Fruit fly (Drosophila melanogaster) whole organism, embryonic: ENCODE measurements around the gene Tsp29Fa.
A peak's percentile ranks its signal among the peaks of the same experiment; 100 is the strongest.

Source experiments
- Antp ChIP-seq: fragments of 200-800 bp; sonication (Bioruptor generic); optimal IDR thresholded peaks from 3 replicates; lab custom pipeline; 2016; ENCODE audit warnings: missing biosample characterization, missing genetic modification characterization
- Asciz ChIP-seq: fragments of 200-800 bp; sonication (Bioruptor generic); optimal IDR thresholded peaks from 2 replicates; lab custom pipeline; 2017; ENCODE audit warnings: missing biosample characterization, mild to moderate bottlenecking, missing genetic modification characterization, missing genetic modification reagents
- Blimp-1 ChIP-seq: fragments of 200-800 bp; sonication (Bioruptor generic); optimal IDR thresholded peaks from 3 replicates; lab custom pipeline; 2018; ENCODE audit warnings: missing biosample characterization, missing genetic modification characterization, mild to moderate bottlenecking, moderate library complexity, missing genetic modification reagents
- CG1233 ChIP-seq: fragments of 200-800 bp; sonication (Bioruptor generic); optimal IDR thresholded peaks from 4 replicates; lab custom pipeline; 2018; ENCODE audit warnings: missing biosample characterization, mild to moderate bottlenecking, missing genetic modification characterization
- CG13624 ChIP-seq: fragments of 200-800 bp; sonication (Bioruptor generic); optimal IDR thresholded peaks from 2 replicates; lab custom pipeline; 2016; ENCODE audit warnings: missing biosample characterization, missing genetic modification characterization
- CG14014 ChIP-seq: fragments of 200-800 bp; sonication (Bioruptor generic); IDR thresholded peaks from 2 replicates; pipeline ENCODE4 v1.3.6; 2022; ENCODE audit warnings: missing biosample characterization, missing genetic modification characterization
- CG16813 ChIP-seq: fragments of 200-800 bp; sonication (Bioruptor generic); IDR thresholded peaks from 3 replicates; pipeline ENCODE4 v1.3.6; 2022; ENCODE audit warnings: missing biosample characterization, missing genetic modification characterization; ENCODE audit not compliant: partially characterized antibody
- CG1832 ChIP-seq: fragments of 200-800 bp; sonication (Bioruptor generic); optimal IDR thresholded peaks from 2 replicates; lab custom pipeline; 2017; ENCODE audit warnings: missing biosample characterization, mild to moderate bottlenecking, missing genetic modification characterization, inconsistent platforms
- CG31441 ChIP-seq: fragments of 200-800 bp; sonication (Bioruptor generic); IDR thresholded peaks from 2 replicates; pipeline ENCODE4 v1.3.6; 2022; ENCODE audit warnings: missing biosample characterization, missing genetic modification characterization
- CG3847 ChIP-seq: fragments of 200-800 bp; sonication (Bioruptor generic); IDR thresholded peaks from 2 replicates; pipeline ENCODE4 v1.3.6; 2022; ENCODE audit warnings: missing biosample characterization, missing genetic modification characterization
- CG42726 ChIP-seq: fragments of 200-800 bp; sonication (Bioruptor generic); IDR thresholded peaks from 2 replicates; pipeline ENCODE4 v1.3.6; 2022; ENCODE audit warnings: missing biosample characterization, missing genetic modification characterization; ENCODE audit not compliant: partially characterized antibody
- CG4424 ChIP-seq: fragments of 200-800 bp; sonication (Bioruptor generic); optimal IDR thresholded peaks from 3 replicates; lab custom pipeline; 2016; ENCODE audit warnings: missing biosample characterization, missing genetic modification characterization
- CG4730 ChIP-seq: fragments of 200-800 bp; sonication (Bioruptor generic); IDR thresholded peaks from 2 replicates; pipeline ENCODE4 v1.3.6; 2022; ENCODE audit warnings: missing biosample characterization, missing genetic modification characterization
- CG4820 ChIP-seq: fragments of 200-800 bp; sonication (Bioruptor generic); optimal IDR thresholded peaks from 3 replicates; lab custom pipeline; 2016; ENCODE audit warnings: missing biosample characterization, missing genetic modification characterization
- CG6854 ChIP-seq: fragments of 200-800 bp; sonication (Bioruptor generic); optimal IDR thresholded peaks from 3 replicates; lab custom pipeline; 2017; ENCODE audit warnings: missing biosample characterization, mild to moderate bottlenecking, missing genetic modification characterization
- CG7786 ChIP-seq: fragments of 200-800 bp; sonication (Bioruptor generic); optimal IDR thresholded peaks from 2 replicates; lab custom pipeline; 2016; ENCODE audit warnings: missing biosample characterization, missing genetic modification characterization
- CG7963 ChIP-seq: fragments of 200-800 bp; sonication (Bioruptor generic); IDR thresholded peaks from 3 replicates; pipeline ENCODE4 v1.3.6; 2022; ENCODE audit warnings: missing biosample characterization, missing genetic modification characterization; ENCODE audit not compliant: partially characterized antibody
- CG8944 ChIP-seq: fragments of 200-800 bp; sonication (Bioruptor generic); optimal IDR thresholded peaks from 3 replicates; lab custom pipeline; 2016; ENCODE audit warnings: missing biosample characterization, missing genetic modification characterization
- CrebB ChIP-seq: fragments of 200-800 bp; sonication (Bioruptor generic); optimal IDR thresholded peaks from 3 replicates; lab custom pipeline; 2018; ENCODE audit warnings: missing biosample characterization, mild to moderate bottlenecking, missing genetic modification characterization
- Dp ChIP-seq: fragments of 200-800 bp; sonication (Bioruptor generic); optimal IDR thresholded peaks from 2 replicates; lab custom pipeline; 2018; ENCODE audit warnings: missing biosample characterization, mild to moderate bottlenecking, missing genetic modification characterization, moderate library complexity
- ERR ChIP-seq: fragments of 200-800 bp; sonication (Bioruptor generic); optimal IDR thresholded peaks from 2 replicates; lab custom pipeline; 2016; ENCODE audit warnings: missing biosample characterization, missing genetic modification characterization
- Hey ChIP-seq: fragments of 200-800 bp; sonication (Bioruptor generic); optimal IDR thresholded peaks from 3 replicates; lab custom pipeline; 2018; ENCODE audit warnings: missing biosample characterization, mild to moderate bottlenecking, missing genetic modification characterization
- Kr ChIP-seq: fragments of 200-800 bp; sonication (Bioruptor generic); optimal IDR thresholded peaks from 2 replicates; lab custom pipeline; 2017; ENCODE audit warnings: missing biosample characterization, mild to moderate bottlenecking, missing genetic modification characterization
- Lpt ChIP-seq: fragments of >200 bp; optimal IDR thresholded peaks from 2 replicates; lab custom pipeline; 2018; ENCODE audit warnings: missing biosample characterization, missing genetic modification characterization
- Med ChIP-seq: fragments of 200-800 bp; sonication (Bioruptor generic); peaks from one replicate; lab custom pipeline; 2016; ENCODE audit warnings: missing biosample characterization, missing genetic modification characterization, mild to moderate bottlenecking, inconsistent platforms, moderate library complexity
- Meics ChIP-seq: fragments of 200-800 bp; sonication (Bioruptor generic); optimal IDR thresholded peaks from 2 replicates; lab custom pipeline; 2017; ENCODE audit warnings: missing biosample characterization, mild to moderate bottlenecking, missing genetic modification characterization
- NfI ChIP-seq: fragments of 200-800 bp; sonication (Bioruptor generic); optimal IDR thresholded peaks from 3 replicates; lab custom pipeline; 2018; ENCODE audit warnings: missing biosample characterization, mild to moderate bottlenecking, missing genetic modification characterization, moderate library complexity
- Ssrp ChIP-seq: fragments of 200-800 bp; sonication (Bioruptor generic); optimal IDR thresholded peaks from 2 replicates; lab custom pipeline; 2018; ENCODE audit warnings: missing biosample characterization, mild to moderate bottlenecking, missing genetic modification characterization, moderate library complexity
- Stat92E ChIP-seq, 3 experiments: fragments of >200 bp in 2 of 3; fragments of 200-800 bp in 1 of 3; sonication (Bioruptor generic) in 1 of 3; optimal IDR thresholded peaks; 2 replicates each; lab custom pipeline; 2017 to 2019; ENCODE audit warnings: missing biosample characterization in 3 of 3, missing genetic modification characterization in 3 of 3, mild to moderate bottlenecking in 1 of 3, moderate library complexity in 1 of 3
- Vsx1 ChIP-seq: fragments of 200-800 bp; sonication (Bioruptor generic); optimal IDR thresholded peaks from 2 replicates; lab custom pipeline; 2017; ENCODE audit warnings: missing biosample characterization, mild to moderate bottlenecking, missing genetic modification characterization, missing genetic modification reagents
- ash1 ChIP-seq: fragments of 200-800 bp; sonication (Bioruptor generic); optimal IDR thresholded peaks from 2 replicates; lab custom pipeline; 2018; ENCODE audit warnings: missing biosample characterization, mild to moderate bottlenecking, missing genetic modification characterization
- bigmax ChIP-seq: fragments of 200-800 bp; sonication (Bioruptor generic); optimal IDR thresholded peaks from 2 replicates; lab custom pipeline; 2018; ENCODE audit warnings: missing biosample characterization, mild to moderate bottlenecking, missing genetic modification characterization
- cad ChIP-seq: fragments of >200 bp; optimal IDR thresholded peaks from 2 replicates; lab custom pipeline; 2017; ENCODE audit warnings: missing biosample characterization, missing genetic modification characterization
- cas ChIP-seq: fragments of 200-800 bp; sonication (Bioruptor generic); IDR thresholded peaks from 2 replicates; pipeline ENCODE4 v1.3.6; 2022; ENCODE audit warnings: missing biosample characterization, missing genetic modification characterization
- dmrt11E ChIP-seq: fragments of 200-800 bp; sonication (Bioruptor generic); optimal IDR thresholded peaks from 3 replicates; lab custom pipeline; 2018; ENCODE audit warnings: missing biosample characterization, mild to moderate bottlenecking, missing genetic modification characterization, moderate library complexity
- ems ChIP-seq: fragments of 200-800 bp; sonication (Bioruptor generic); optimal IDR thresholded peaks from 3 replicates; lab custom pipeline; 2016; ENCODE audit warnings: missing biosample characterization, missing genetic modification characterization
- gem ChIP-seq: fragments of 200-800 bp; sonication (Bioruptor generic); optimal IDR thresholded peaks from 2 replicates; lab custom pipeline; 2019; ENCODE audit warnings: missing biosample characterization, mild to moderate bottlenecking, missing genetic modification characterization, moderate library complexity
- gsb ChIP-seq: fragments of 200-800 bp; sonication (Bioruptor generic); IDR thresholded peaks from 2 replicates; pipeline ENCODE4 v1.3.6; 2022; ENCODE audit warnings: missing biosample characterization, missing genetic modification characterization
- kah ChIP-seq: fragments of 200-800 bp; sonication (Bioruptor generic); optimal IDR thresholded peaks from 2 replicates; lab custom pipeline; 2018; ENCODE audit warnings: missing biosample characterization, mild to moderate bottlenecking, missing genetic modification characterization
- knrl ChIP-seq: fragments of 200-800 bp; sonication (Bioruptor generic); IDR thresholded peaks from 3 replicates; pipeline ENCODE4 v1.3.6; 2022; ENCODE audit warnings: missing biosample characterization, missing genetic modification characterization; ENCODE audit not compliant: partially characterized antibody
- onecut ChIP-seq: fragments of 200-800 bp; sonication (Bioruptor generic); IDR thresholded peaks from 2 replicates; pipeline ENCODE4 v1.3.6; 2022; ENCODE audit warnings: missing biosample characterization, missing genetic modification characterization
- peb ChIP-seq: fragments of 200-800 bp; sonication (Bioruptor generic); IDR thresholded peaks from 2 replicates; pipeline ENCODE4 v1.3.6; 2022; ENCODE audit warnings: missing biosample characterization, missing genetic modification characterization
- phol ChIP-seq: fragments of 200-800 bp; sonication (Bioruptor generic); optimal IDR thresholded peaks from 3 replicates; lab custom pipeline; 2018; ENCODE audit warnings: missing biosample characterization, mild to moderate bottlenecking, missing genetic modification characterization, moderate library complexity
- sqz ChIP-seq: fragments of 200-800 bp; sonication (Bioruptor generic); optimal IDR thresholded peaks from 3 replicates; lab custom pipeline; 2018; ENCODE audit warnings: missing biosample characterization, mild to moderate bottlenecking, missing genetic modification characterization
- ssp ChIP-seq: fragments of 200-800 bp; sonication (Bioruptor generic); IDR thresholded peaks from 2 replicates; pipeline ENCODE4 v1.3.6; 2022; ENCODE audit warnings: missing biosample characterization, missing genetic modification characterization
- toy ChIP-seq: fragments of 200-800 bp; sonication (Bioruptor generic); IDR thresholded peaks from 2 replicates; pipeline ENCODE4 v1.3.6; 2022; ENCODE audit warnings: missing biosample characterization, missing genetic modification characterization
- twi ChIP-seq: fragments of 200-800 bp; optimal IDR thresholded peaks from 2 replicates; lab custom pipeline; 2019; ENCODE audit warnings: missing biosample characterization, mild to moderate bottlenecking, missing genetic modification characterization, moderate library complexity
- wor ChIP-seq: fragments of 200-800 bp; sonication (Bioruptor generic); IDR thresholded peaks from 2 replicates; pipeline ENCODE4 v1.3.6; 2022; ENCODE audit warnings: missing biosample characterization, missing genetic modification characterization
- zen ChIP-seq: fragments of 200-800 bp; sonication (Bioruptor generic); optimal IDR thresholded peaks from 3 replicates; lab custom pipeline; 2018; ENCODE audit warnings: missing biosample characterization, mild to moderate bottlenecking, missing genetic modification characterization, moderate library complexity

Tsp29Fa gene

dm6 chr2L:8982584-8983302, 49.0 kb downstream of the Tsp29Fa start (continued):
- TF ChIP-seq Stat92E (GFP tag; optimal IDR thresholded peaks at IDR 0.05; lab: Kevin White, UChicago) (no peak), Blimp-1 (GFP tag; lab: Kevin White, UChicago) (peak; percentile 90), Antp (GFP tag; lab: Kevin White, UChicago) (peak; percentile 22), CG1832 (GFP tag; lab: Kevin White, UChicago) (no peak), CG13624 (peak; percentile 76), CG8944 (GFP tag; lab: Kevin White, UChicago) (peak; percentile 13), CG16813 (GFP tag; lab: Robert Waterston, UW) (no peak), CG7963 (GFP tag; lab: Robert Waterston, UW) (no peak), twi (tag; lab: Kevin White, UChicago) (no peak), Hey (tag; lab: Kevin White, UChicago) (no peak), gem (tag; lab: Kevin White, UChicago) (peak; percentile 75), NfI (GFP tag; lab: Kevin White, UChicago) (peak; percentile 27), gsb (GFP tag; lab: Robert Waterston, UW) (no peak; the same call in 1 of the 2 replicates), CG6854 (GFP tag; lab: Kevin White, UChicago) (peak; percentile 30), Vsx1 (GFP tag; lab: Kevin White, UChicago) (peak; percentile 15), ems (peak; percentile 21), CG14014 (GFP tag; lab: Robert Waterston, UW) (peak; percentile 52; the same call in 1 of the 2 replicates), CG4424 (GFP tag; lab: Kevin White, UChicago) (peak; percentile 36), Lpt (GFP tag; lab: Kevin White, UChicago) (no peak), cas (GFP tag; lab: Robert Waterston, UW) (no peak), CG1233 (GFP tag; lab: Kevin White, UChicago) (no peak), wor (no peak), CG4820 (GFP tag; lab: Kevin White, UChicago) (peak; percentile 6), CG3847 (GFP tag; lab: Robert Waterston, UW) (peak; percentile 51; the same call in 1 of the 2 replicates), ERR (GFP tag; lab: Kevin White, UChicago) (no peak), knrl (GFP tag; lab: Robert Waterston, UW) (no peak), CG42726 (no peak), cad (GFP tag; lab: Kevin White, UChicago) (no peak), toy (no peak), Ssrp (no peak), sqz (GFP tag; lab: Kevin White, UChicago) (peak; percentile 49), bigmax (GFP tag; lab: Kevin White, UChicago) (no peak), dmrt11E (no peak), CG31441 (GFP tag; lab: Robert Waterston, UW) (peak; percentile 58; the same call in 1 of the 2 replicates), Dp (GFP tag; lab: Kevin White, UChicago) (no peak), phol (tag; lab: Kevin White, UChicago) (peak; percentile 41), zen (tag; lab: Kevin White, UChicago) (no peak), CG4730 (GFP tag; lab: Robert Waterston, UW) (no peak), CrebB (no peak), peb (GFP tag; lab: Robert Waterston, UW) (no peak), kah (GFP tag; lab: Kevin White, UChicago) (no peak), Asciz (peak; percentile 49), Meics (GFP tag; lab: Kevin White, UChicago) (peak; percentile 69), CG7786 (GFP tag; lab: Kevin White, UChicago) (peak; percentile 11), ash1 (GFP tag; lab: Kevin White, UChicago) (no peak), onecut (GFP tag; lab: Robert Waterston, UW) (no peak), Med (GFP tag; lab: Kevin White, UChicago) (peak; percentile 89), ssp (GFP tag; lab: Robert Waterston, UW) (no peak), Kr (GFP tag; lab: Kevin White, UChicago) (no peak)
